Worm (Caenorhabditis elegans) whole organism, young adult: ENCODE measurements around the gene sre-19.
A peak's percentile ranks its signal among the peaks of the same experiment; 100 is the strongest.

Experiments
- B0035.1 ChIP-seq: sonication (generic microtip); optimal IDR thresholded peaks from 2 replicates; lab custom pipeline; 2016; ENCODE audit warnings: missing genetic modification characterization, mild to moderate bottlenecking, missing compliant biosample characterization, missing genotype, missing genetic modification reagents
- F10E7.11 ChIP-seq: sonication (generic microtip); optimal IDR thresholded peaks from 2 replicates; lab custom pipeline; 2017; ENCODE audit warnings: mild to moderate bottlenecking, missing genetic modification characterization, moderate library complexity, missing compliant biosample characterization
- F22D6.2 ChIP-seq: sonication (generic microtip); optimal IDR thresholded peaks from 2 replicates; lab custom pipeline; 2016; ENCODE audit warnings: mild to moderate bottlenecking, missing genetic modification characterization, missing compliant biosample characterization
- F33H1.4 ChIP-seq: fragments of 200-800 bp; sonication (Bioruptor generic); IDR thresholded peaks from 2 replicates; pipeline ENCODE4 v1.3.6; 2022; ENCODE audit warnings: missing genetic modification reagents, missing genetic modification characterization, missing compliant biosample characterization
- F37B4.10 ChIP-seq: fragments of 200-800 bp; sonication (Bioruptor generic); IDR thresholded peaks from 2 replicates; pipeline ENCODE4 v1.3.6; 2022; ENCODE audit warnings: missing genetic modification characterization, missing compliant biosample characterization
- K11D2.4 ChIP-seq: fragments of 200-800 bp; sonication (Bioruptor generic); IDR thresholded peaks from 2 replicates; pipeline ENCODE4 v1.3.6; 2022; ENCODE audit warnings: missing genetic modification reagents, missing genetic modification characterization, missing compliant biosample characterization
- ama-1 ChIP-seq, 3 experiments: fragments of 150-350 bp in 1 of 3; sonication (generic microtip) in 2 of 3; optimal IDR thresholded peaks; 2 replicates each; lab custom pipeline; 2014 to 2018; ENCODE audit warnings: missing biosample characterization in 2 of 3, missing genetic modification characterization in 2 of 3, missing genetic modification reagents in 2 of 3
- aptf-2 ChIP-seq: fragments of 200-800 bp; sonication (Bioruptor generic); conservative IDR thresholded peaks from 2 replicates; pipeline ENCODE4 v1.3.6; 2022; ENCODE audit warnings: missing genetic modification reagents, missing genetic modification characterization, missing compliant biosample characterization
- ccch-3 ChIP-seq: fragments of 200-800 bp; sonication (Bioruptor generic); optimal IDR thresholded peaks from 2 replicates; lab custom pipeline; 2018; ENCODE audit warnings: mild to moderate bottlenecking, missing genetic modification characterization, missing compliant biosample characterization
- ceh-100 ChIP-seq: fragments of 200-800 bp; sonication (Bioruptor generic); IDR thresholded peaks from 2 replicates; pipeline ENCODE4 v1.3.6; 2022; ENCODE audit warnings: missing genetic modification reagents, missing genetic modification characterization, missing compliant biosample characterization
- dpff-1 ChIP-seq: sonication (generic microtip); optimal IDR thresholded peaks from 2 replicates; lab custom pipeline; 2017; ENCODE audit warnings: mild to moderate bottlenecking, missing genetic modification characterization, missing compliant biosample characterization
- dpl-1 ChIP-seq: fragments of 150-350 bp; optimal IDR thresholded peaks from 2 replicates; lab custom pipeline; 2014; ENCODE audit warnings: missing biosample characterization, missing genetic modification reagents, missing genetic modification characterization
- egl-18 ChIP-seq: fragments of 200-800 bp; sonication (Bioruptor generic); IDR thresholded peaks from 2 replicates; pipeline ENCODE4 v1.3.6; 2022; ENCODE audit warnings: missing genetic modification reagents, missing genetic modification characterization, missing compliant biosample characterization
- egl-44 ChIP-seq: fragments of 200-800 bp; sonication (Bioruptor generic); IDR thresholded peaks from 2 replicates; pipeline ENCODE4 v1.3.6; 2022; ENCODE audit warnings: missing genetic modification reagents, missing genetic modification characterization, missing compliant biosample characterization
- ets-4 ChIP-seq: fragments of 200-800 bp; sonication (Bioruptor generic); optimal IDR thresholded peaks from 2 replicates; lab custom pipeline; 2018; ENCODE audit warnings: mild to moderate bottlenecking, missing genetic modification characterization, missing compliant biosample characterization
- him-1 ChIP-seq: sonication (generic microtip); optimal IDR thresholded peaks from 2 replicates; lab custom pipeline; 2016; ENCODE audit warnings: missing genotype, missing genetic modification reagents, missing genetic modification characterization, missing compliant biosample characterization
- hmg-1.2 ChIP-seq: fragments of 200-800 bp; sonication (Bioruptor generic); IDR thresholded peaks from 2 replicates; pipeline ENCODE4 v1.3.6; 2022; ENCODE audit warnings: missing genetic modification reagents, missing genetic modification characterization, missing compliant biosample characterization
- hmg-20 ChIP-seq: fragments of 200-800 bp; sonication (Bioruptor generic); IDR thresholded peaks from 2 replicates; pipeline ENCODE4 v1.3.6; 2022; ENCODE audit warnings: missing genetic modification reagents, missing genetic modification characterization, missing compliant biosample characterization
- hrde-1 ChIP-seq: sonication (generic microtip); optimal IDR thresholded peaks from 2 replicates; lab custom pipeline; 2016; ENCODE audit warnings: missing genetic modification characterization, mild to moderate bottlenecking, missing compliant biosample characterization, moderate library complexity, missing genotype, missing genetic modification reagents, borderline replicate concordance
- hsf-1 ChIP-seq: fragments of 200-800 bp; sonication (Bioruptor generic); IDR thresholded peaks from 2 replicates; pipeline ENCODE4 v1.3.6; 2022; ENCODE audit warnings: missing genetic modification reagents, missing genetic modification characterization, missing compliant biosample characterization
- let-526 ChIP-seq: fragments of 200-800 bp; sonication (Bioruptor generic); IDR thresholded peaks from 2 replicates; pipeline ENCODE4 v1.3.6; 2022; ENCODE audit warnings: missing genetic modification reagents, missing genetic modification characterization, missing compliant biosample characterization
- lin-40 ChIP-seq: sonication (generic microtip); optimal IDR thresholded peaks from 2 replicates; lab custom pipeline; 2016; ENCODE audit warnings: missing genetic modification characterization, mild to moderate bottlenecking, missing compliant biosample characterization, missing genotype, missing genetic modification reagents
- madf-10 ChIP-seq: sonication (generic microtip); optimal IDR thresholded peaks from 2 replicates; lab custom pipeline; 2016; ENCODE audit warnings: mild to moderate bottlenecking, missing genetic modification characterization, missing compliant biosample characterization
- nfya-1 ChIP-seq: sonication (generic microtip); optimal IDR thresholded peaks from 2 replicates; lab custom pipeline; 2017; ENCODE audit warnings: antibody characterized with exemption, missing compliant biosample characterization, missing genetic modification characterization, borderline replicate concordance; ENCODE audit not compliant: insufficient read depth
- nfyb-1 ChIP-seq: fragments of 200-800 bp; sonication (Bioruptor generic); IDR thresholded peaks from 2 replicates; pipeline ENCODE4 v1.3.6; 2022; ENCODE audit warnings: missing genetic modification reagents, missing genetic modification characterization, missing compliant biosample characterization
- nhr-27 ChIP-seq: fragments of 200-800 bp; sonication (Bioruptor generic); optimal IDR thresholded peaks from 2 replicates; lab custom pipeline; 2018; ENCODE audit warnings: mild to moderate bottlenecking, missing genetic modification characterization, moderate library complexity, missing compliant biosample characterization
- pha-4 ChIP-seq: fragments of 150-350 bp; sonication (generic microtip); optimal IDR thresholded peaks from 2 replicates; lab custom pipeline; 2014; ENCODE audit warnings: missing biosample characterization, missing genetic modification reagents, missing genetic modification characterization
- sea-2 ChIP-seq: fragments of 200-800 bp; sonication (Bioruptor generic); IDR thresholded peaks from 2 replicates; pipeline ENCODE4 v1.3.6; 2022; ENCODE audit warnings: missing genetic modification characterization, missing compliant biosample characterization
- snpc-1.1 ChIP-seq: sonication (generic microtip); optimal IDR thresholded peaks from 2 replicates; lab custom pipeline; 2017; ENCODE audit warnings: missing genetic modification characterization, mild to moderate bottlenecking, missing compliant biosample characterization, antibody characterized with exemption, moderate library complexity, missing genotype, missing genetic modification reagents; ENCODE audit not compliant: insufficient read depth
- snpc-4 ChIP-seq, 5 experiments: fragments of 150-350 bp in 1 of 5; sonication (generic microtip) in 4 of 5; optimal IDR thresholded peaks; 2 replicates each; lab custom pipeline; 2014 to 2018; ENCODE audit warnings: missing genetic modification characterization in 5 of 5, missing biosample characterization in 3 of 5, antibody characterized with exemption in 2 of 5, mild to moderate bottlenecking in 2 of 5, missing compliant biosample characterization in 2 of 5, missing genotype in 2 of 5, moderate library complexity in 2 of 5, missing genetic modification reagents in 1 of 5
- somi-1 ChIP-seq: fragments of 200-800 bp; sonication (Bioruptor generic); optimal IDR thresholded peaks from 2 replicates; lab custom pipeline; 2018; ENCODE audit warnings: mild to moderate bottlenecking, missing genetic modification characterization, missing compliant biosample characterization
- xnd-1 ChIP-seq: sonication (generic microtip); optimal IDR thresholded peaks from 2 replicates; lab custom pipeline; 2016; ENCODE audit warnings: missing genotype, missing genetic modification reagents, missing genetic modification characterization, missing compliant biosample characterization
- ztf-22 ChIP-seq: fragments of 200-800 bp; sonication (Bioruptor generic); optimal IDR thresholded peaks from 2 replicates; lab custom pipeline; 2018; ENCODE audit warnings: mild to moderate bottlenecking, missing genetic modification characterization, moderate library complexity, missing compliant biosample characterization
- ztf-3 ChIP-seq: fragments of 200-800 bp; sonication (Bioruptor generic); optimal IDR thresholded peaks from 2 replicates; lab custom pipeline; 2018; ENCODE audit warnings: mild to moderate bottlenecking, missing genetic modification characterization, missing compliant biosample characterization

The sre-19 gene

DNA sequence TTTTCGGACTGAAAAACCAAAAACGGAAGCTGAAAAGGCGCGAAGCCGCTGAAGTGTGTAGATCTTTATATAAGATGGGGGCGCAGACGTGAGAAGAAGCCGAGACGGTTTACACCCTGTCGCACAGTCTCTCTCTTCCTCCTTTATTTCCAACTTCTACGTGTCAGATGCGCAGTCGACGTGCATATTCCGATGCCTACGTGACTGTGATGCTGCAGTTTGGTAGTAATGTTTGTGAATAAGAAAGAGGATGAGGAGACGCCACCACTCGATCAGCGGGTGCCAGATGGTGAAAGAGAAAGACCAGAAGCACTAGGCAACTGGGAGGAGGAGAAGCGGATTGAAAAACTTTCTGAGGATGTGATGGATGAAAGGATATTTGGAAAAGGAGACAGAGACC is 20.5 kb downstream of the sre-19 start:
- TF ChIP-seq pha-4 (tag; lab: Kevin White, UChicago) (no peak), xnd-1 (tag; lab: Kevin White, UChicago) (no peak), ccch-3 (GFP tag; lab: Kevin White, UChicago) (no peak), nfya-1 (no peak), sea-2 (GFP tag; lab: Robert Waterston, UW) (no peak), ets-4 (GFP tag; lab: Kevin White, UChicago) (no peak), ceh-100 (GFP tag; lab: Robert Waterston, UW) (no peak), hrde-1 (tag; lab: Kevin White, UChicago) (no peak), snpc-1.1 (tag; lab: Kevin White, UChicago) (no peak), F33H1.4 (GFP tag; lab: Robert Waterston, UW) (no peak), K11D2.4 (GFP tag; lab: Robert Waterston, UW) (no peak), him-1 (tag; lab: Kevin White, UChicago) (no peak), F10E7.11 (tag; lab: Kevin White, UChicago) (no peak), ztf-22 (GFP tag; lab: Kevin White, UChicago) (no peak)

- no peak for TF ChIP-seq somi-1
- TF ChIP-seq dpff-1 (tag; lab: Kevin White, UChicago), result no peak
- no peak for TF ChIP-seq egl-44 (GFP tag; lab: Robert Waterston, UW)
- TF ChIP-seq ama-1 (optimal IDR thresholded peaks at IDR 0.05; lab: Kevin White, UChicago), result peak; percentile 20
- no peak for TF ChIP-seq ama-1 (GFP tag; optimal IDR thresholded peaks at IDR 0.05; lab: Kevin White, UChicago)
Observed at ce11 chrIV:12217142-12217541, 21.6 kb downstream of the sre-19 start.

- TF ChIP-seq ama-1 (optimal IDR thresholded peaks at IDR 0.05; lab: Kevin White, UChicago) (peak; percentile 63), ama-1 (GFP tag; optimal IDR thresholded peaks at IDR 0.05; lab: Kevin White, UChicago) (no peak), madf-10 (tag; lab: Kevin White, UChicago) (no peak)
Observed at ce11 chrIV:12215762-12216295, 22.9 kb downstream of the sre-19 start, which contains the start of gene phy-2. Gene phy-2 (minus strand): TSS chrIV:12215987.

ce11 chrIV:12212814-12213213 is 25.9 kb downstream of the sre-19 start:
- TF ChIP-seq F37B4.10 (GFP tag; lab: Robert Waterston, UW), result no peak
- no peak for TF ChIP-seq dpl-1 (GFP tag; lab: Kevin White, UChicago)
- no peak for TF ChIP-seq hmg-1.2 (GFP tag; lab: Robert Waterston, UW)
- TF ChIP-seq hsf-1 (GFP tag; lab: Robert Waterston, UW), result no peak
- no peak for TF ChIP-seq hmg-20 (GFP tag; lab: Robert Waterston, UW)
- no peak for TF ChIP-seq snpc-4 (GFP tag; optimal IDR thresholded peaks at IDR 0.05; lab: Kevin White, UChicago)
- TF ChIP-seq snpc-4 (tag; optimal IDR thresholded peaks at IDR 0.05; lab: Kevin White, UChicago), result no peak
- TF ChIP-seq egl-18 (GFP tag; lab: Robert Waterston, UW), result no peak
- TF ChIP-seq lin-40 (tag; lab: Kevin White, UChicago), result no peak
- TF ChIP-seq nfya-1, result no peak
- no peak for TF ChIP-seq nhr-27
- no peak for TF ChIP-seq B0035.1 (tag; lab: Kevin White, UChicago)
- TF ChIP-seq ztf-3, result no peak

DNA sequence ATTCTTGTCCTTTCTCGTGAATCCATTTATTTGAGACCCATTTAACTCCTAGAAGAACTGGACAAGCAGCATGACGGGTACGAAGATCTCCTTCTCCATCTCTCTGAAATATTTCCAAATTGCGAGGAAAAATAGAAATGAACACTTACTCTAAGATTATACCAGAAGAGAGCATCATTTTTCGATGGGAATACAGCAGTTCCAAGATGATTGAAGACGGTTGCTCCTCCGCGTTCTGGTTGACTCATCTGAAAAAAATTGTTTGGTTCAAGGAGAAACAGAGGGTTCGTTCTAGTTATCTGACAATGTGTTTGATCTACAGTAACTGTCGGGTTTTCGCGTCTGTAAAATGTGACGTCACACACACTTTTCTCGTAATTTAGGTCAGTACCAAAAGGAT is 27.5 kb downstream of the sre-19 start:
- TF ChIP-seq let-526 (GFP tag; lab: Robert Waterston, UW), result no peak
- TF ChIP-seq aptf-2 (GFP tag; lab: Robert Waterston, UW), result no peak
- TF ChIP-seq snpc-4 (GFP tag; optimal IDR thresholded peaks at IDR 0.05; lab: Kevin White, UChicago), result no peak
- no peak for TF ChIP-seq snpc-4 (tag; optimal IDR thresholded peaks at IDR 0.05; lab: Kevin White, UChicago)
- TF ChIP-seq nfyb-1 (GFP tag; lab: Robert Waterston, UW), result no peak
- no peak for TF ChIP-seq F22D6.2 (tag; lab: Kevin White, UChicago)
